Worm (Caenorhabditis elegans) whole organism, mixed stage, embryonic: ENCODE results near the gene pcp-3.

Experiments
- blmp-1 ChIP-seq: fragments of 150-350 bp; optimal IDR thresholded peaks from 2 replicates; lab custom pipeline; 2014; ENCODE audit warnings: missing biosample characterization, missing genetic modification characterization
- elt-1 ChIP-seq: sonication (generic microtip); optimal IDR thresholded peaks from 2 replicates; lab custom pipeline; 2017; ENCODE audit warnings: missing genetic modification characterization, mild to moderate bottlenecking, missing compliant biosample characterization, antibody characterized with exemption, moderate library complexity, borderline replicate concordance; ENCODE audit not compliant: insufficient read depth
- lsy-2 ChIP-seq: fragments of 150-350 bp; optimal IDR thresholded peaks from 2 replicates; lab custom pipeline; 2014; ENCODE audit warnings: missing biosample characterization, missing genetic modification characterization
- nhr-12 ChIP-seq: fragments of 150-350 bp; optimal IDR thresholded peaks from 2 replicates; lab custom pipeline; 2014; ENCODE audit warnings: missing biosample characterization, missing genetic modification characterization
- nhr-237 ChIP-seq: fragments of 150-350 bp; optimal IDR thresholded peaks from 2 replicates; lab custom pipeline; 2014; ENCODE audit warnings: missing biosample characterization, missing genetic modification characterization
- nhr-76 ChIP-seq: sonication (generic microtip); optimal IDR thresholded peaks from 2 replicates; lab custom pipeline; 2017; ENCODE audit warnings: missing biosample characterization, missing genetic modification characterization
- pha-4 ChIP-seq: fragments of 150-350 bp; optimal IDR thresholded peaks from 2 replicates; lab custom pipeline; 2018; ENCODE audit warnings: missing biosample characterization, missing genetic modification reagents, missing genetic modification characterization
- snpc-4 ChIP-seq: fragments of 150-350 bp; optimal IDR thresholded peaks from 2 replicates; lab custom pipeline; 2014; ENCODE audit warnings: missing biosample characterization, missing genetic modification characterization
- unc-120 ChIP-seq: sonication (generic microtip); optimal IDR thresholded peaks from 2 replicates; lab custom pipeline; 2017; ENCODE audit warnings: missing genetic modification characterization, missing compliant biosample characterization; ENCODE audit not compliant: poor library complexity, severe bottlenecking
- unc-62 ChIP-seq: fragments of 150-350 bp; optimal IDR thresholded peaks from 2 replicates; lab custom pipeline; 2014; ENCODE audit warnings: missing biosample characterization, missing genetic modification reagents, missing genetic modification characterization
- ztf-11 ChIP-seq: fragments of 150-350 bp; optimal IDR thresholded peaks from 2 replicates; lab custom pipeline; 2014; ENCODE audit warnings: missing biosample characterization, missing genetic modification characterization

DNA sequence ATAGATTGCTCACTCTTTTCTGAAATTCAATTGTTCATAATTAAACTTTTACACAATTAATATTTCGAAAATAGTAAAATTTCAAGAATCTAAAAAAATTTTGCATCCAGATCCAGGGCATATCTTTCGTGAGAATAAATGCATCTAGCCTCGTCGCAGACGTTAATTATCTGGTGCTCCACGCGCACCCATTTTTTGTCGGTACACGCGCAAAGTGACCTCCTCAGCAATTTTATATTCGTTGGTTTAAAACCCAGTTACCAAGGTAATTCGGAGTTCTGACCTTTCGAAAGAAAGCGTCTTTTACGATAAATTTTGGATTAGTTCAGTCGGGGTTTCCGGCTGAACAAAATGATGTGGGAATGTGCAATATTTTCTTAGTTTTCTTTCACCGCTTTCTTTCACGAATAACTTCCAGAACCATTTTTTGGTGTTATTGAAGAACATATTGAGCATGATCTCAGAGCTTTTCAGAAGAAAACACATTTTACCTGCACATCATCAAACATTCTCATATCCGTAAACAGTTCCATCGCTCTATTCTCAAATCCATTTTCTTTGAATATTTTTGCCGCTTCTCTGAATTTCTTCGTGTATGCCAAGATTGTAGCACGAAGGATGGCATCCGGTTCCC is 18.5 kb downstream of the pcp-3 start:
- TF ChIP-seq unc-62 (no peak), ztf-11 (tag; lab: Kevin White, UChicago) (no peak), pha-4 (tag; lab: Kevin White, UChicago) (no peak), lsy-2 (tag; lab: Kevin White, UChicago) (no peak), nhr-237 (tag; lab: Kevin White, UChicago) (no peak), nhr-76 (tag; lab: Kevin White, UChicago) (no peak), nhr-12 (no peak), unc-120 (tag; lab: Kevin White, UChicago) (no peak), blmp-1 (tag; lab: Kevin White, UChicago) (no peak), snpc-4 (tag; lab: Kevin White, UChicago) (no peak), elt-1 (tag; lab: Kevin White, UChicago) (no peak)
